Worm (Caenorhabditis elegans): ENCODE data around the gene srx-128.

DNA sequence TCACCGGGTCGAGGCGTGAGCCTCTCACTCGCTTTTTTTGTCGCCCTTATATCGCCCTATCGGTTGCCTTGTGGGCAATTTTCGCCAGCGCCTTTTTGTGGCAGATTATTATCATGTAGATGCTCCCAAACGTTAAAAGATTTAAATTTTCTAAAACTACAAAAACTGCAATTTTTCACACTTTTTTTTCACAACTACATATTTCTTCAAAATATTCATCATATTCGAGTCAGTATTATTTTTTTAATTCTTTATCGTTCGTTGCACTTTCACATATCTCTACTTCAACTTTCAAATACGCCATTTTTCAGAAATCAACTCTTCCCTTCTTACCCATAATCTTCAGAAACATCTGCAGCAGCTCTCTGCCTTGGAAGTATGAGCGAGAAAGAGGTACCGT, 24.3 kb upstream of the srx-128 start, which contains the start of gene ceh-24:
- TF ChIP-seq unc-42 (tag; optimal IDR thresholded peaks at IDR 0.05) (no peak), sdc-2 (tag; optimal IDR thresholded peaks at IDR 0.05) (no peak), nfya-1 (tag; optimal IDR thresholded peaks at IDR 0.05) (no peak), ceh-18 (tag; optimal IDR thresholded peaks at IDR 0.05) (no peak), nhr-232 (tag; optimal IDR thresholded peaks at IDR 0.05) (no peak), tbx-2 (tag; optimal IDR thresholded peaks at IDR 0.05) (no peak), ttx-3 (tag; optimal IDR thresholded peaks at IDR 0.05) (no peak), nhr-11 (tag; optimal IDR thresholded peaks at IDR 0.05) (no peak)
